Fruit fly (Drosophila melanogaster) whole organism, embryonic: ENCODE measurements around the gene CG42728.

Experiments used
- Awh ChIP-seq: fragments of 200-800 bp; sonication (Bioruptor generic); IDR thresholded peaks from 2 replicates; pipeline ENCODE4, ENCODE4 v1.3.6; 2022; ENCODE audit warnings: missing biosample characterization, missing genetic modification characterization
- BEAF-32 ChIP-seq: fragments of 200-800 bp; sonication (Bioruptor generic); optimal IDR thresholded peaks from 3 replicates; lab custom pipeline; 2017; ENCODE audit warnings: missing biosample characterization, missing genetic modification characterization, mild to moderate bottlenecking, moderate library complexity, missing genetic modification reagents
- BtbVII ChIP-seq: fragments of 200-800 bp; sonication (Bioruptor generic); optimal IDR thresholded peaks from 3 replicates; lab custom pipeline; 2017; ENCODE audit warnings: missing biosample characterization, mild to moderate bottlenecking, missing genetic modification characterization
- CG10209 ChIP-seq: fragments of 200-800 bp; sonication (Bioruptor generic); optimal IDR thresholded peaks from 3 replicates; lab custom pipeline; 2017; ENCODE audit warnings: missing biosample characterization, mild to moderate bottlenecking, missing genetic modification characterization, missing genetic modification reagents
- CG10979 ChIP-seq: fragments of 200-800 bp; sonication (Bioruptor generic); optimal IDR thresholded peaks from 2 replicates; lab custom pipeline; 2018; ENCODE audit warnings: missing biosample characterization, mild to moderate bottlenecking, missing genetic modification characterization, moderate library complexity
- CG11723 ChIP-seq: fragments of 200-800 bp; sonication (Bioruptor generic); optimal IDR thresholded peaks from 2 replicates; lab custom pipeline; 2017; ENCODE audit warnings: missing biosample characterization, mild to moderate bottlenecking, missing genetic modification characterization
- CG12659 ChIP-seq: fragments of 200-800 bp; sonication (Bioruptor generic); optimal IDR thresholded peaks from 3 replicates; lab custom pipeline; 2017; ENCODE audit warnings: mild to moderate bottlenecking, missing biosample characterization, missing genetic modification reagents, missing genetic modification characterization
- CG13624 ChIP-seq: fragments of 200-800 bp; sonication (Bioruptor generic); optimal IDR thresholded peaks from 2 replicates; lab custom pipeline; 2016; ENCODE audit warnings: missing biosample characterization, missing genetic modification characterization
- CG15514 ChIP-seq: fragments of 200-800 bp; sonication (Bioruptor generic); optimal IDR thresholded peaks from 3 replicates; lab custom pipeline; 2017; ENCODE audit warnings: missing biosample characterization, missing genetic modification characterization, mild to moderate bottlenecking, moderate library complexity, missing genetic modification reagents
- CG15696 ChIP-seq: fragments of 200-800 bp; sonication (Bioruptor generic); optimal IDR thresholded peaks from 2 replicates; lab custom pipeline; 2019; ENCODE audit warnings: missing biosample characterization, mild to moderate bottlenecking, missing genetic modification characterization, moderate library complexity
- CG17912 ChIP-seq: fragments of 200-800 bp; sonication (Bioruptor generic); optimal IDR thresholded peaks from 2 replicates; lab custom pipeline; 2018; ENCODE audit warnings: missing biosample characterization, mild to moderate bottlenecking, missing genetic modification characterization
- CG18011 ChIP-seq: fragments of 200-800 bp; sonication (Bioruptor generic); optimal IDR thresholded peaks from 2 replicates; lab custom pipeline; 2017; ENCODE audit warnings: missing biosample characterization, missing genetic modification characterization, mild to moderate bottlenecking, moderate library complexity, missing genotype
- CG18764 ChIP-seq: fragments of 200-800 bp; sonication (Bioruptor generic); optimal IDR thresholded peaks from 3 replicates; lab custom pipeline; 2016; ENCODE audit warnings: missing biosample characterization, missing genetic modification characterization
- CG2120 ChIP-seq: fragments of 200-800 bp; sonication (Bioruptor generic); optimal IDR thresholded peaks from 3 replicates; lab custom pipeline; 2016; ENCODE audit warnings: missing biosample characterization, missing genetic modification characterization
- CG7556 ChIP-seq: fragments of 200-800 bp; sonication (Bioruptor generic); optimal IDR thresholded peaks from 2 replicates; lab custom pipeline; 2017; ENCODE audit warnings: missing biosample characterization, mild to moderate bottlenecking, missing genetic modification characterization
- CG7987 ChIP-seq: fragments of 200-800 bp; sonication (Bioruptor generic); optimal IDR thresholded peaks from 2 replicates; lab custom pipeline; 2018; ENCODE audit warnings: missing biosample characterization, mild to moderate bottlenecking, missing genetic modification characterization, moderate library complexity
- CG8290 ChIP-seq, 3 experiments: fragments of 200-800 bp; sonication (Bioruptor generic); optimal IDR thresholded peaks; 2 replicates each; lab custom pipeline; 2016 to 2019; ENCODE audit warnings: missing biosample characterization in 3 of 3, missing genetic modification characterization in 3 of 3, mild to moderate bottlenecking in 2 of 3, moderate library complexity in 1 of 3
- D ChIP-seq, 2 experiments: fragments of 200-800 bp in 1 of 2; fragments of >200 bp in 1 of 2; sonication (Bioruptor generic) in 1 of 2; optimal IDR thresholded peaks; 2 replicates in 1 of 2; 3 replicates in 1 of 2; lab custom pipeline; 2017; ENCODE audit warnings: mild to moderate bottlenecking in 1 of 2, missing biosample characterization in 1 of 2, missing genetic modification characterization in 1 of 2, missing genetic modification reagents in 1 of 2
- Deaf1 ChIP-seq: fragments of 200-800 bp; optimal IDR thresholded peaks from 3 replicates; lab custom pipeline; 2019; ENCODE audit warnings: missing biosample characterization, mild to moderate bottlenecking, missing genetic modification characterization, moderate library complexity
- Dek ChIP-seq: fragments of 200-800 bp; sonication (Bioruptor generic); optimal IDR thresholded peaks from 3 replicates; lab custom pipeline; 2019; ENCODE audit warnings: missing biosample characterization, mild to moderate bottlenecking, missing genetic modification characterization, moderate library complexity
- Dll ChIP-seq: fragments of 200-800 bp; sonication (Bioruptor generic); IDR thresholded peaks from 4 replicates; pipeline ENCODE4 v1.3.6; 2022; ENCODE audit warnings: missing biosample characterization, missing genetic modification characterization; ENCODE audit not compliant: partially characterized antibody
- E2f1 ChIP-seq: fragments of 200-800 bp; sonication (Bioruptor generic); IDR thresholded peaks from 2 replicates; pipeline ENCODE4 v1.3.6; 2022; ENCODE audit warnings: missing biosample characterization, missing genetic modification characterization
- HLH54F ChIP-seq: fragments of 200-800 bp; sonication (Bioruptor generic); optimal IDR thresholded peaks from 3 replicates; lab custom pipeline; 2016; ENCODE audit warnings: missing biosample characterization, missing genetic modification characterization
- Hmx ChIP-seq: fragments of 200-800 bp; sonication (Bioruptor generic); optimal IDR thresholded peaks from 2 replicates; lab custom pipeline; 2016; ENCODE audit warnings: missing biosample characterization, missing genetic modification characterization
- Hr78 ChIP-seq, 2 experiments: fragments of 200-800 bp in 1 of 2; fragments of >200 bp in 1 of 2; sonication (Bioruptor generic) in 1 of 2; optimal IDR thresholded peaks; 2 replicates each; lab custom pipeline; 2017 to 2019; ENCODE audit warnings: missing biosample characterization in 2 of 2, missing genetic modification characterization in 2 of 2, mild to moderate bottlenecking in 1 of 2, moderate library complexity in 1 of 2
- MBD-R2 ChIP-seq: fragments of 200-800 bp; sonication (Bioruptor generic); IDR thresholded peaks from 2 replicates; pipeline ENCODE4 v1.3.6; 2022; ENCODE audit warnings: missing biosample characterization, missing genetic modification characterization
- NC2α ChIP-seq: fragments of 200-800 bp; sonication (Bioruptor generic); optimal IDR thresholded peaks from 2 replicates; lab custom pipeline; 2016; ENCODE audit warnings: missing biosample characterization, missing genetic modification characterization
- Oaz ChIP-seq: fragments of 200-800 bp; sonication (Bioruptor generic); IDR thresholded peaks from 2 replicates; pipeline ENCODE4 v1.3.6; 2022; ENCODE audit warnings: missing biosample characterization, missing genetic modification characterization
- Ptx1 ChIP-seq: fragments of 200-800 bp; sonication (Bioruptor generic); IDR thresholded peaks from 2 replicates; pipeline ENCODE4 v1.3.6; 2022; ENCODE audit warnings: missing biosample characterization, missing genetic modification characterization
- Usf ChIP-seq: fragments of 200-800 bp; sonication (Bioruptor generic); optimal IDR thresholded peaks from 2 replicates; lab custom pipeline; 2017; ENCODE audit warnings: missing genotype, missing biosample characterization, missing genetic modification characterization
- ash1 ChIP-seq: fragments of 200-800 bp; sonication (Bioruptor generic); optimal IDR thresholded peaks from 2 replicates; lab custom pipeline; 2018; ENCODE audit warnings: missing biosample characterization, mild to moderate bottlenecking, missing genetic modification characterization
- ato ChIP-seq: fragments of 200-800 bp; sonication (Bioruptor generic); IDR thresholded peaks from 2 replicates; pipeline ENCODE4 v1.3.6; 2022; ENCODE audit warnings: missing biosample characterization, missing genetic modification characterization; ENCODE audit not compliant: partially characterized antibody
- bowl ChIP-seq: fragments of 200-800 bp; sonication (Bioruptor generic); IDR thresholded peaks from 2 replicates; pipeline ENCODE4 v1.3.6; 2022; ENCODE audit warnings: missing biosample characterization, missing genetic modification characterization
- esg ChIP-seq: fragments of 200-800 bp; sonication (Bioruptor generic); conservative IDR thresholded peaks from 2 replicates; pipeline ENCODE4 v1.3.6; 2022; ENCODE audit warnings: missing biosample characterization, missing genetic modification characterization
- hbn ChIP-seq: fragments of 200-800 bp; sonication (Bioruptor generic); IDR thresholded peaks from 2 replicates; pipeline ENCODE4 v1.3.6; 2022; ENCODE audit warnings: missing biosample characterization, missing genetic modification characterization; ENCODE audit not compliant: partially characterized antibody
- jing ChIP-seq: fragments of 200-800 bp; sonication (Bioruptor generic); optimal IDR thresholded peaks from 2 replicates; lab custom pipeline; 2018; ENCODE audit warnings: missing biosample characterization, mild to moderate bottlenecking, missing genetic modification characterization
- lilli ChIP-seq: fragments of 200-800 bp; sonication (Bioruptor generic); optimal IDR thresholded peaks from 3 replicates; lab custom pipeline; 2016; ENCODE audit warnings: missing biosample characterization, missing genetic modification characterization
- nau ChIP-seq: fragments of 200-800 bp; sonication (Bioruptor generic); optimal IDR thresholded peaks from 3 replicates; lab custom pipeline; 2017; ENCODE audit warnings: missing biosample characterization, mild to moderate bottlenecking, missing genetic modification characterization, missing genetic modification reagents
- ro ChIP-seq: fragments of 200-800 bp; sonication (Bioruptor generic); IDR thresholded peaks from 2 replicates; pipeline ENCODE4 v1.3.6; 2022; ENCODE audit warnings: missing biosample characterization, missing genetic modification characterization
- shn ChIP-seq: fragments of 200-800 bp; sonication (Bioruptor generic); optimal IDR thresholded peaks from 3 replicates; lab custom pipeline; 2016; ENCODE audit warnings: missing biosample characterization, missing genetic modification characterization
- slou ChIP-seq: fragments of 200-800 bp; sonication (Bioruptor generic); optimal IDR thresholded peaks from 3 replicates; lab custom pipeline; 2016; ENCODE audit warnings: missing biosample characterization, missing genetic modification characterization
- sqz ChIP-seq: fragments of 200-800 bp; sonication (Bioruptor generic); optimal IDR thresholded peaks from 3 replicates; lab custom pipeline; 2018; ENCODE audit warnings: missing biosample characterization, mild to moderate bottlenecking, missing genetic modification characterization
- tna ChIP-seq: fragments of 200-800 bp; sonication (Bioruptor generic); IDR thresholded peaks from 2 replicates; pipeline ENCODE4 v1.3.6; 2022; ENCODE audit warnings: missing biosample characterization, missing genetic modification characterization; ENCODE audit not compliant: partially characterized antibody
- zen2 ChIP-seq: fragments of 200-800 bp; sonication (Bioruptor generic); IDR thresholded peaks from 3 replicates; pipeline ENCODE4 v1.3.6; 2022; ENCODE audit warnings: missing biosample characterization, missing genetic modification characterization; ENCODE audit not compliant: partially characterized antibody
- zf30C ChIP-seq: fragments of 200-800 bp; sonication (Bioruptor generic); optimal IDR thresholded peaks from 3 replicates; lab custom pipeline; 2018; ENCODE audit warnings: missing biosample characterization, mild to moderate bottlenecking, missing genetic modification characterization
- zfh1 ChIP-seq: fragments of 200-800 bp; sonication (Bioruptor generic); IDR thresholded peaks from 3 replicates; pipeline ENCODE4 v1.3.6; 2022; ENCODE audit warnings: missing biosample characterization, missing genetic modification characterization

Gene CG42728

dm6 chr3L:15563058-15563850 is 35.3 kb upstream of the CG42728 start, which contains the start of the genes CG7739 and SCCRO (continued):
- TF ChIP-seq BtbVII (GFP tag; lab: Kevin White, UChicago) (no peak), HLH54F (GFP tag; lab: Kevin White, UChicago) (no peak), CG11723 (GFP tag; lab: Kevin White, UChicago) (no peak), bowl (GFP tag; lab: Robert Waterston, UW) (no peak), sqz (GFP tag; lab: Kevin White, UChicago) (no peak), Dll (GFP tag; lab: Robert Waterston, UW) (peak; percentile 59; the same call in 2 of the 4 replicates), CG12659 (GFP tag; lab: Kevin White, UChicago) (peak; percentile 79), ato (GFP tag; lab: Robert Waterston, UW) (no peak), tna (GFP tag; lab: Robert Waterston, UW) (no peak), Hmx (GFP tag; lab: Kevin White, UChicago) (no peak), ash1 (no peak), nau (GFP tag; lab: Kevin White, UChicago) (no peak), CG17912 (GFP tag; lab: Kevin White, UChicago) (peak; percentile 28), CG15696 (tag; lab: Kevin White, UChicago) (peak; percentile 43), CG7556 (GFP tag; lab: Kevin White, UChicago) (peak; percentile 33), Oaz (GFP tag; lab: Robert Waterston, UW) (0 out of 2 replicates have a peak, but pooled peaks have one; percentile 45), zf30C (no peak), CG8290 (GFP tag; optimal IDR thresholded peaks at IDR 0.05; lab: Kevin White, UChicago) (no peak), CG8290 (tag; optimal IDR thresholded peaks at IDR 0.05; lab: Kevin White, UChicago) (no peak), Hr78 (GFP tag; optimal IDR thresholded peaks at IDR 0.05; lab: Kevin White, UChicago) (no peak), D (optimal IDR thresholded peaks at IDR 0.05; lab: Kevin White, UChicago) (no peak), D (GFP tag; optimal IDR thresholded peaks at IDR 0.05; lab: Kevin White, UChicago) (no peak), MBD-R2 (GFP tag; lab: Robert Waterston, UW) (peak; percentile 77), CG10209 (GFP tag; lab: Kevin White, UChicago) (peak; percentile 45), Dek (tag; lab: Kevin White, UChicago) (peak; percentile 78), CG10979 (tag; lab: Kevin White, UChicago) (peak; percentile 19), BEAF-32 (GFP tag; lab: Kevin White, UChicago) (peak; percentile 67), Ptx1 (peak; percentile 75), jing (GFP tag; lab: Kevin White, UChicago) (no peak), Deaf1 (no peak), NC2α (GFP tag; lab: Kevin White, UChicago) (no peak), zfh1 (peak; percentile 64; the same call in 2 of the 3 replicates), Awh (GFP tag; lab: Robert Waterston, UW) (peak; percentile 46; the same call in 1 of the 2 replicates), ro (GFP tag; lab: Robert Waterston, UW) (no peak), slou (GFP tag; lab: Kevin White, UChicago) (no peak), zen2 (GFP tag; lab: Robert Waterston, UW) (no peak), shn (GFP tag; lab: Kevin White, UChicago) (no peak), CG15514 (GFP tag; lab: Kevin White, UChicago) (peak; percentile 71), CG18011 (no peak), CG13624 (GFP tag; lab: Kevin White, UChicago) (peak; percentile 40), hbn (GFP tag; lab: Robert Waterston, UW) (peak; percentile 34; the same call in 1 of the 2 replicates), CG18764 (GFP tag; lab: Kevin White, UChicago) (peak; percentile 36), CG2120 (GFP tag; lab: Kevin White, UChicago) (peak; percentile 40), E2f1 (GFP tag; lab: Robert Waterston, UW) (peak; percentile 80), lilli (peak; percentile 46), CG7987 (GFP tag; lab: Kevin White, UChicago) (no peak), Usf (GFP tag; lab: Kevin White, UChicago) (no peak), esg (peak; percentile 35; the same call in 1 of the 2 replicates)
